Worm (Caenorhabditis elegans) whole organism, midembryonic: ENCODE data around the gene T16G1.3.

Experiments
- ref-1 ChIP-seq: fragments of 200-800 bp; sonication (Bioruptor generic); conservative IDR thresholded peaks from 2 replicates; pipeline ENCODE4 v1.3.6; 2022; ENCODE audit warnings: missing genetic modification reagents, missing genetic modification characterization, missing compliant biosample characterization
- ztf-29 ChIP-seq: fragments of 200-800 bp; sonication (Bioruptor generic); IDR thresholded peaks from 2 replicates; pipeline ENCODE4 v1.3.6; 2022; ENCODE audit warnings: missing genetic modification reagents, missing genetic modification characterization, missing compliant biosample characterization

DNA sequence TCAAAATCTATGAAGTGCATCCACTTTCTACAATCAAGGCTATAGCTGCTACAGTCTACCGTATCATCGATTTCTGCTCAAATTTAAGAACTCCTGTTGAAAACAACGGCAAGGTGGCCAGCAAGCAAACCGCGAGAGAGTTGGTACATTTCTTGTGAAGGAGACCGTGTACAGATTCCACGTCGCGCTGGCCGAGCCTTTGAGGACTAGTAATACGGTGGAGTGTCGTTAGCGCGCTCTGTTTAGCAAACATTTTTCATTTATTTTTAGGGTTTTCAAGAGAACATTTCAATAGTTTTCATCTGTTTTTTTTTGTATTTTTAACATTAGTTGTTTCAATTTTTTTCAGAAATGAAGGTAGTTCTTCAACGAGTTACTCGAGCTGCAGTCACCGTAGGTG lies 8.2 kb upstream of the T16G1.3 start, which contains the start of gene pqn-68:
- TF ChIP-seq ztf-29 (GFP tag; lab: Robert Waterston, UW): no peak
- no peak for TF ChIP-seq ref-1 (GFP tag; lab: Robert Waterston, UW)
